Worm (Caenorhabditis elegans): ENCODE data around the gene K08E7.8.

K08E7.8 gene

ce11 chrIV:12594574-12594973 is 8.7 kb upstream of the K08E7.8 start (continued):
- TF ChIP-seq dpl-1 (GFP tag; optimal IDR thresholded peaks at IDR 0.05) (no peak), atf-7 (tag; optimal IDR thresholded peaks at IDR 0.05) (peak; percentile 52), egrh-3 (GFP tag; IDR thresholded peaks at IDR 0.05) (peak; percentile 76), let-526 (GFP tag; IDR thresholded peaks at IDR 0.05) (0 out of 2 replicates have a peak, but pooled peaks have one; percentile 44), B0019.2 (GFP tag; conservative IDR thresholded peaks at IDR 0.05) (no peak), repo-1 (tag; optimal IDR thresholded peaks at IDR 0.05) (peak; percentile 18), snpc-4 (GFP tag; optimal IDR thresholded peaks at IDR 0.05) (peak; percentile 78), snpc-4 (tag; optimal IDR thresholded peaks at IDR 0.05) (peak in 3 of 4 experiments; percentile 53 to 84 (median 84)), lin-35 (GFP tag; optimal IDR thresholded peaks at IDR 0.05) (peak in 1 of 3 experiments; percentile 59), madf-3 (GFP tag; IDR thresholded peaks at IDR 0.05) (peak; percentile 57; the same call in 1 of the 2 replicates), ztf-25 (GFP tag; IDR thresholded peaks at IDR 0.05) (peak; percentile 90; the same call in 1 of the 2 replicates), lir-1 (GFP tag; conservative IDR thresholded peaks at IDR 0.05) (no peak), F37B4.10 (GFP tag; IDR thresholded peaks at IDR 0.05) (no peak), athp-1 (tag; optimal IDR thresholded peaks at IDR 0.05) (peak; percentile 59), gei-17 (GFP tag; optimal IDR thresholded peaks at IDR 0.05) (peak; percentile 4), D2030.7 (GFP tag; IDR thresholded peaks at IDR 0.05) (peak; percentile 45), hmg-1.2 (GFP tag; IDR thresholded peaks at IDR 0.05) (peak; percentile 89), B0336.3 (GFP tag; IDR thresholded peaks at IDR 0.05) (peak; percentile 71), bed-2 (GFP tag; IDR thresholded peaks at IDR 0.05) (no peak), unc-62 (GFP tag; optimal IDR thresholded peaks at IDR 0.05) (no peak), F57C9.4 (tag; optimal IDR thresholded peaks at IDR 0.05) (no peak), madf-10 (tag; optimal IDR thresholded peaks at IDR 0.05) (peak; percentile 81), cebp-1 (GFP tag; IDR thresholded peaks at IDR 0.05) (peak; percentile 43), cebp-1 (tag; optimal IDR thresholded peaks at IDR 0.05) (peak; percentile 76), F57A8.1 (GFP tag; optimal IDR thresholded peaks at IDR 0.05) (no peak), C17E4.6 (GFP tag; IDR thresholded peaks at IDR 0.05) (no peak), ceh-27 (GFP tag; optimal IDR thresholded peaks at IDR 0.05) (peak; percentile 47), chd-7 (tag; optimal IDR thresholded peaks at IDR 0.05) (peak; percentile 74), C06A6.2 (GFP tag; conservative IDR thresholded peaks at IDR 0.05) (0 out of 2 replicates have a peak, but pooled peaks have one; percentile 35), hlh-12 (tag; optimal IDR thresholded peaks at IDR 0.05) (peak; percentile 1), attf-6 (GFP tag; IDR thresholded peaks at IDR 0.05) (peak; percentile 66; the same call in 1 of the 2 replicates), B0261.1 (tag; optimal IDR thresholded peaks at IDR 0.05) (peak; percentile 86), Y79H2A.3 (GFP tag; conservative IDR thresholded peaks at IDR 0.05) (no peak), ama-1 (optimal IDR thresholded peaks at IDR 0.05) (no peak), ama-1 (GFP tag; optimal IDR thresholded peaks at IDR 0.05) (peak; percentile 68 to 88), T07F8.4 (tag; optimal IDR thresholded peaks at IDR 0.05) (peak; percentile 77), Y56A3A.18 (GFP tag; IDR thresholded peaks at IDR 0.05) (peak; percentile 63; the same call in 1 of the 2 replicates), unc-130 (GFP tag; optimal IDR thresholded peaks at IDR 0.05) (peak; percentile 50), aptf-2 (GFP tag; conservative IDR thresholded peaks at IDR 0.05) (0 out of 2 replicates have a peak, but pooled peaks have one; percentile 59), ceh-100 (GFP tag; IDR thresholded peaks at IDR 0.05) (peak; percentile 60), ets-4 (GFP tag; optimal IDR thresholded peaks at IDR 0.05) (no peak), ceh-40 (GFP tag; IDR thresholded peaks at IDR 0.05) (0 out of 2 replicates have a peak, but pooled peaks have one; percentile 37), hlh-26 (GFP tag; conservative IDR thresholded peaks at IDR 0.05) (no peak), mxl-1 (tag; optimal IDR thresholded peaks at IDR 0.05) (peak; percentile 44), snpc-1.3 (tag; optimal IDR thresholded peaks at IDR 0.05; ENCODE audit: insufficient read depth) (no peak), tbx-9 (tag; optimal IDR thresholded peaks at IDR 0.05; ENCODE audit: borderline replicate concordance) (no peak), ztf-26 (tag; optimal IDR thresholded peaks at IDR 0.05) (peak; percentile 59), hsf-1 (GFP tag; IDR thresholded peaks at IDR 0.05) (0 out of 2 replicates have a peak, but pooled peaks have one; percentile 11), lsl-1 (GFP tag; optimal IDR thresholded peaks at IDR 0.05) (peak; percentile 28), sptf-2 (GFP tag; optimal IDR thresholded peaks at IDR 0.05) (no peak)

Measured in whole organism, young adult.